Worm (Caenorhabditis elegans): ENCODE data around the gene prmn-1.

prmn-1 gene

ce11 chrX:11367087-11367486, 17.8 kb upstream of the prmn-1 start:
- TF ChIP-seq W03F9.2 (tag; optimal IDR thresholded peaks at IDR 0.05) (no peak), him-1 (tag; optimal IDR thresholded peaks at IDR 0.05) (no peak)

ce11 chrX:11367640-11368039, 17.2 kb upstream of the prmn-1 start:
- no peak for TF ChIP-seq him-1 (tag; optimal IDR thresholded peaks at IDR 0.05)
- TF ChIP-seq dao-5 (tag; optimal IDR thresholded peaks at IDR 0.05) = no peak
- no peak for TF ChIP-seq W03F9.2 (tag; optimal IDR thresholded peaks at IDR 0.05)

- TF ChIP-seq dao-5 (tag; optimal IDR thresholded peaks at IDR 0.05) (no peak), W03F9.2 (tag; optimal IDR thresholded peaks at IDR 0.05) (no peak), him-1 (tag; optimal IDR thresholded peaks at IDR 0.05) (no peak)
Observed at ce11 chrX:11368417-11368816, 16.5 kb upstream of the prmn-1 start, which contains the start of gene ttyh-1. Gene ttyh-1, plus strand, starts transcription at chrX:11368717.

ce11 chrX:11368845-11369244, 16.0 kb upstream of the prmn-1 start:
- TF ChIP-seq dao-5 (tag; optimal IDR thresholded peaks at IDR 0.05) (no peak), him-1 (tag; optimal IDR thresholded peaks at IDR 0.05) (no peak), W03F9.2 (tag; optimal IDR thresholded peaks at IDR 0.05) (no peak)

- TF ChIP-seq W03F9.2 (tag; optimal IDR thresholded peaks at IDR 0.05) (no peak), him-1 (tag; optimal IDR thresholded peaks at IDR 0.05) (no peak), dao-5 (tag; optimal IDR thresholded peaks at IDR 0.05) (no peak)
Observed at ce11 chrX:11370090-11370489, 14.8 kb upstream of the prmn-1 start.

ce11 chrX:11375509-11375908, 9.4 kb upstream of the prmn-1 start, which contains the start of gene F42E11.3:
Gene F42E11.3, minus strand, starts transcription at chrX:11375609.
- TF ChIP-seq him-1 (tag; optimal IDR thresholded peaks at IDR 0.05) = no peak
- no peak for TF ChIP-seq W03F9.2 (tag; optimal IDR thresholded peaks at IDR 0.05)
- no peak for TF ChIP-seq dao-5 (tag; optimal IDR thresholded peaks at IDR 0.05)

ce11 chrX:11377370-11377769, 7.5 kb upstream of the prmn-1 start, which contains the start of gene tni-1:
Gene tni-1, minus strand, starts transcription at chrX:11377470.
- TF ChIP-seq W03F9.2 (tag; optimal IDR thresholded peaks at IDR 0.05) (no peak), him-1 (tag; optimal IDR thresholded peaks at IDR 0.05) (no peak), dao-5 (tag; optimal IDR thresholded peaks at IDR 0.05) (no peak)

ce11 chrX:11379135-11379781, 5.6 kb upstream of the prmn-1 start:
- TF ChIP-seq him-1 (tag; optimal IDR thresholded peaks at IDR 0.05) (peak; percentile 8), dao-5 (tag; optimal IDR thresholded peaks at IDR 0.05) (no peak)

ce11 chrX:11383359-11383758, 1.5 kb upstream of the prmn-1 start:
- no peak for TF ChIP-seq him-1 (tag; optimal IDR thresholded peaks at IDR 0.05)
- TF ChIP-seq W03F9.2 (tag; optimal IDR thresholded peaks at IDR 0.05) = no peak
- no peak for TF ChIP-seq dao-5 (tag; optimal IDR thresholded peaks at IDR 0.05)

ce11 chrX:11385916-11386315, 1.0 kb downstream of the prmn-1 start:
- TF ChIP-seq him-1 (tag; optimal IDR thresholded peaks at IDR 0.05) (no peak), dao-5 (tag; optimal IDR thresholded peaks at IDR 0.05) (no peak), W03F9.2 (tag; optimal IDR thresholded peaks at IDR 0.05) (no peak)

ce11 chrX:11386903-11387302, 2.0 kb downstream of the prmn-1 start:
- TF ChIP-seq W03F9.2 (tag; optimal IDR thresholded peaks at IDR 0.05) = no peak

- no peak for TF ChIP-seq him-1 (tag; optimal IDR thresholded peaks at IDR 0.05)
- TF ChIP-seq W03F9.2 (tag; optimal IDR thresholded peaks at IDR 0.05) = no peak
- no peak for TF ChIP-seq dao-5 (tag; optimal IDR thresholded peaks at IDR 0.05)
Observed at ce11 chrX:11387723-11388330, 2.9 kb downstream of the prmn-1 start.

ce11 chrX:11392924-11393323, 8.0 kb downstream of the prmn-1 start, which contains the start of gene prx-12:
Gene prx-12, plus strand, starts transcription at chrX:11393294.
- TF ChIP-seq dao-5 (tag; optimal IDR thresholded peaks at IDR 0.05) = no peak
- TF ChIP-seq W03F9.2 (tag; optimal IDR thresholded peaks at IDR 0.05) = no peak
- TF ChIP-seq him-1 (tag; optimal IDR thresholded peaks at IDR 0.05) = no peak

- no peak for TF ChIP-seq dao-5 (tag; optimal IDR thresholded peaks at IDR 0.05)
Observed at ce11 chrX:11400467-11401184, 15.7 kb downstream of the prmn-1 start.
